Fruit fly (Drosophila melanogaster) whole organism, pupa: ENCODE results near the gene CG14147.

Experiments used
- CG10348 ChIP-seq: fragments of 200-800 bp; sonication (Bioruptor generic); IDR thresholded peaks from 2 replicates; pipeline ENCODE4 v1.3.6; 2022; ENCODE audit warnings: missing biosample characterization, missing genetic modification characterization
- CG15710 ChIP-seq: fragments of 200-800 bp; sonication (Bioruptor generic); optimal IDR thresholded peaks from 2 replicates; lab custom pipeline; 2018; ENCODE audit warnings: missing biosample characterization, mild to moderate bottlenecking, missing genetic modification characterization, moderate library complexity
- CG17806 ChIP-seq: fragments of 200-800 bp; sonication (Bioruptor generic); optimal IDR thresholded peaks from 2 replicates; lab custom pipeline; 2018; ENCODE audit warnings: missing biosample characterization, mild to moderate bottlenecking, missing genetic modification characterization, moderate library complexity
- Pif1A ChIP-seq: fragments of 200-800 bp; sonication (Bioruptor generic); optimal IDR thresholded peaks from 3 replicates; lab custom pipeline; 2016; ENCODE audit warnings: missing biosample characterization, missing genetic modification characterization
- fd96Ca ChIP-seq: fragments of 200-800 bp; sonication (Bioruptor generic); IDR thresholded peaks from 3 replicates; pipeline ENCODE4 v1.3.6; 2022; ENCODE audit warnings: missing biosample characterization, missing genetic modification characterization
- rn ChIP-seq: fragments of 200-800 bp; sonication (Bioruptor generic); IDR thresholded peaks from 2 replicates; pipeline ENCODE4 v1.3.6; 2022; ENCODE audit warnings: missing biosample characterization, missing genetic modification characterization

DNA sequence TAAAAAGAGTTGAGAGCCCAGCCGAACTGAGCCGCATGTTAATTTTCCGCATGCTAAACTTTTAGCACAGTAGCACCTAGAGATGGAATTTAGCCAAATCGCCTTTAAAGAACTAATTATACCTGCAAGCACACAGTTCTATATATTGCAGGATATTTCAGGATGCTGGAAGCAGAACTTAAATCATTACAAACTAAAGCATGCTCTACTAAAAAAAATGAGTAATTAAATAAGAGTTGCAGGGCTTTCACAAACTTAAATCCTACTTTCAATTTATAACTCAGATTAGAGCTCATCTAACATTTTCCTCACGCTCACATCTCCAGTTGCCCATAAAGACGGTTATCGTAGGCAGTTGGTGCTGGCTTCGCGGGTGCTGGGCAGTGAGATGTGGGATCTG is 47.8 kb upstream of the CG14147 start:
- TF ChIP-seq CG15710 (no peak), rn (GFP tag; lab: Robert Waterston, UW) (no peak), CG17806 (tag; lab: Kevin White, UChicago) (no peak), Pif1A (GFP tag; lab: Kevin White, UChicago) (no peak), CG10348 (GFP tag; lab: Robert Waterston, UW) (no peak), fd96Ca (GFP tag; lab: Robert Waterston, UW) (no peak)
